Worm (Caenorhabditis elegans) whole organism, L4 larva: ENCODE results near the gene ttbk-8.2.
A peak's percentile ranks its signal among the peaks of the same experiment; 100 is the strongest.

Source experiments
- D1046.2 ChIP-seq: fragments of 200-800 bp; sonication (Bioruptor generic); IDR thresholded peaks from 2 replicates; pipeline ENCODE4 v1.3.6; 2022; ENCODE audit warnings: missing genetic modification characterization, missing compliant biosample characterization
- F37D6.2 ChIP-seq: sonication (generic microtip); optimal IDR thresholded peaks from 2 replicates; lab custom pipeline; 2016; ENCODE audit warnings: mild to moderate bottlenecking, missing genetic modification characterization, missing compliant biosample characterization
- F44E2.7 ChIP-seq: fragments of 200-800 bp; sonication (Bioruptor generic); IDR thresholded peaks from 2 replicates; pipeline ENCODE4 v2.1.2; 2022; ENCODE audit warnings: missing genetic modification characterization, missing compliant biosample characterization
- T26A8.4 ChIP-seq: fragments of 200-800 bp; sonication (Bioruptor generic); IDR thresholded peaks from 2 replicates; pipeline ENCODE4 v1.3.6; 2022; ENCODE audit warnings: missing genetic modification characterization, missing compliant biosample characterization
- Y5F2A.4 ChIP-seq: fragments of 200-800 bp; sonication (Bioruptor generic); optimal IDR thresholded peaks from 2 replicates; lab custom pipeline; 2018; ENCODE audit warnings: mild to moderate bottlenecking, missing genetic modification characterization, missing compliant biosample characterization
- ZK337.2 ChIP-seq: fragments of 200-800 bp; sonication (Bioruptor generic); IDR thresholded peaks from 2 replicates; pipeline ENCODE4 v1.3.6; 2022; ENCODE audit warnings: missing genetic modification reagents, missing genetic modification characterization, missing compliant biosample characterization
- aha-1 ChIP-seq: fragments of 150-350 bp; peaks from one replicate; lab custom pipeline; 2014; ENCODE audit warnings: missing biosample characterization, missing genetic modification characterization
- ceh-28 ChIP-seq: fragments of 150-350 bp; optimal IDR thresholded peaks from 2 replicates; lab custom pipeline; 2014; ENCODE audit warnings: missing biosample characterization, missing genetic modification reagents, missing genetic modification characterization
- ceh-32 ChIP-seq: sonication (generic microtip); optimal IDR thresholded peaks from 2 replicates; lab custom pipeline; 2016; ENCODE audit warnings: mild to moderate bottlenecking, missing genetic modification characterization, missing compliant biosample characterization; ENCODE audit not compliant: poor library complexity
- ceh-44 ChIP-seq: fragments of 200-800 bp; sonication (Bioruptor generic); IDR thresholded peaks from 2 replicates; pipeline ENCODE4 v1.3.6; 2022; ENCODE audit warnings: missing genetic modification reagents, missing genetic modification characterization, missing compliant biosample characterization
- daf-16 ChIP-seq, 3 experiments: sonication (generic microtip); optimal IDR thresholded peaks; 2 replicates each; lab custom pipeline; 2016 to 2017; ENCODE audit warnings: missing genetic modification characterization in 3 of 3, missing genetic modification reagents in 3 of 3, mild to moderate bottlenecking in 2 of 3, missing compliant biosample characterization in 2 of 3, missing biosample characterization in 1 of 3, moderate library complexity in 1 of 3
- daf-8 ChIP-seq: fragments of 200-800 bp; sonication (Bioruptor generic); IDR thresholded peaks from 2 replicates; pipeline ENCODE4 v1.3.6; 2022; ENCODE audit warnings: missing genetic modification characterization, missing compliant biosample characterization
- dmd-6 ChIP-seq: fragments of 200-800 bp; sonication (Bioruptor generic); IDR thresholded peaks from 2 replicates; pipeline ENCODE4 v1.3.6; 2022; ENCODE audit warnings: missing genetic modification reagents, missing genetic modification characterization, missing compliant biosample characterization
- dmd-8 ChIP-seq: fragments of 200-800 bp; sonication (Bioruptor generic); IDR thresholded peaks from 2 replicates; pipeline ENCODE4 v1.3.6; 2022; ENCODE audit warnings: missing genetic modification characterization, missing compliant biosample characterization
- dmd-9 ChIP-seq: fragments of 200-800 bp; sonication (Bioruptor generic); IDR thresholded peaks from 2 replicates; pipeline ENCODE4 v1.3.6; 2022; ENCODE audit warnings: missing genetic modification reagents, missing genetic modification characterization, missing compliant biosample characterization
- egl-27 ChIP-seq: sonication (generic microtip); optimal IDR thresholded peaks from 3 replicates; lab custom pipeline; 2017; ENCODE audit warnings: missing biosample characterization, missing genetic modification reagents, missing genetic modification characterization
- fkh-10 ChIP-seq: fragments of 150-350 bp; optimal IDR thresholded peaks from 2 replicates; lab custom pipeline; 2014; ENCODE audit warnings: missing biosample characterization, missing genetic modification reagents, missing genetic modification characterization
- gei-8 ChIP-seq: fragments of 200-800 bp; sonication (Bioruptor generic); optimal IDR thresholded peaks from 2 replicates; lab custom pipeline; 2018; ENCODE audit warnings: mild to moderate bottlenecking, missing genetic modification characterization, missing compliant biosample characterization
- hif-1 ChIP-seq, 2 experiments: sonication (generic microtip); optimal IDR thresholded peaks; 2 replicates each; lab custom pipeline; 2016 to 2017; ENCODE audit warnings: missing compliant biosample characterization in 2 of 2, missing genetic modification characterization in 2 of 2, missing genetic modification reagents in 2 of 2, missing genotype in 2 of 2, mild to moderate bottlenecking in 1 of 2
- hlh-11 ChIP-seq: fragments of 200-800 bp; sonication (Bioruptor generic); optimal IDR thresholded peaks from 2 replicates; lab custom pipeline; 2018; ENCODE audit warnings: mild to moderate bottlenecking, missing genetic modification characterization, missing compliant biosample characterization
- hmg-1.1 ChIP-seq: fragments of 200-800 bp; sonication (Bioruptor generic); IDR thresholded peaks from 2 replicates; pipeline ENCODE4 v1.3.6; 2022; ENCODE audit warnings: missing genetic modification reagents, missing genetic modification characterization, missing compliant biosample characterization
- lim-7 ChIP-seq: fragments of 200-800 bp; sonication (Bioruptor generic); IDR thresholded peaks from 2 replicates; pipeline ENCODE4 v1.3.6; 2022; ENCODE audit warnings: missing genetic modification characterization, missing compliant biosample characterization
- lin-13 ChIP-seq: fragments of 150-350 bp; optimal IDR thresholded peaks from 2 replicates; lab custom pipeline; 2014; ENCODE audit warnings: missing biosample characterization, missing genetic modification reagents, missing genetic modification characterization
- lin-29 ChIP-seq: fragments of 200-800 bp; sonication (Bioruptor generic); IDR thresholded peaks from 2 replicates; pipeline ENCODE4 v1.3.6; 2022; ENCODE audit warnings: missing genetic modification reagents, missing genetic modification characterization, missing compliant biosample characterization
- lir-3 ChIP-seq: sonication (generic microtip); optimal IDR thresholded peaks from 2 replicates; lab custom pipeline; 2016; ENCODE audit warnings: mild to moderate bottlenecking, missing genetic modification characterization, missing compliant biosample characterization
- madf-9 ChIP-seq: fragments of 200-800 bp; sonication (Bioruptor generic); conservative IDR thresholded peaks from 2 replicates; pipeline ENCODE4 v1.3.6; 2022; ENCODE audit warnings: missing genetic modification reagents, missing genetic modification characterization, missing compliant biosample characterization
- mxl-3 ChIP-seq: fragments of 200-800 bp; sonication (Bioruptor generic); optimal IDR thresholded peaks from 2 replicates; lab custom pipeline; 2018; ENCODE audit warnings: mild to moderate bottlenecking, missing genetic modification characterization, missing compliant biosample characterization
- nhr-102 ChIP-seq: sonication (generic microtip); optimal IDR thresholded peaks from 2 replicates; lab custom pipeline; 2016; ENCODE audit warnings: mild to moderate bottlenecking, missing genetic modification characterization, moderate library complexity, missing compliant biosample characterization
- nhr-11 ChIP-seq: fragments of 150-350 bp; optimal IDR thresholded peaks from 2 replicates; lab custom pipeline; 2014; ENCODE audit warnings: missing biosample characterization, missing genetic modification characterization
- nhr-111 ChIP-seq: fragments of 200-800 bp; sonication (Bioruptor generic); optimal IDR thresholded peaks from 2 replicates; lab custom pipeline; 2018; ENCODE audit warnings: mild to moderate bottlenecking, missing genetic modification characterization, missing compliant biosample characterization
- nhr-28 ChIP-seq: fragments of 150-350 bp; optimal IDR thresholded peaks from 2 replicates; lab custom pipeline; 2014; ENCODE audit warnings: missing biosample characterization, missing genetic modification characterization
- nhr-41 ChIP-seq: fragments of 200-800 bp; sonication (Bioruptor generic); IDR thresholded peaks from 2 replicates; pipeline ENCODE4 v1.3.6; 2022; ENCODE audit warnings: missing genetic modification reagents, missing genetic modification characterization, missing compliant biosample characterization
- nhr-42 ChIP-seq: fragments of 200-800 bp; sonication (Bioruptor generic); IDR thresholded peaks from 2 replicates; pipeline ENCODE4 v1.3.6; 2022; ENCODE audit warnings: missing genetic modification characterization, missing compliant biosample characterization
- nhr-48 ChIP-seq: sonication (generic microtip); optimal IDR thresholded peaks from 2 replicates; lab custom pipeline; 2016; ENCODE audit warnings: mild to moderate bottlenecking, missing genetic modification characterization, missing compliant biosample characterization
- nhr-6 ChIP-seq: fragments of 150-350 bp; optimal IDR thresholded peaks from 2 replicates; lab custom pipeline; 2014; ENCODE audit warnings: missing biosample characterization, missing genetic modification characterization
- nhr-76 ChIP-seq: fragments of 150-350 bp; optimal IDR thresholded peaks from 2 replicates; lab custom pipeline; 2014; ENCODE audit warnings: missing biosample characterization, missing genetic modification characterization
- pha-4 ChIP-seq, 2 experiments: fragments of 150-350 bp in 1 of 2; fragments of 200-800 bp in 1 of 2; sonication (Bioruptor generic) in 1 of 2; IDR thresholded peaks in 1 of 2; optimal IDR thresholded peaks in 1 of 2; 2 replicates each; pipeline versions ENCODE4 v1.3.6 to Lab custom; 2014 to 2022; ENCODE audit warnings: missing genetic modification characterization in 2 of 2, missing genetic modification reagents in 2 of 2, missing biosample characterization in 1 of 2, missing compliant biosample characterization in 1 of 2
- php-3 ChIP-seq: fragments of 200-800 bp; sonication (Bioruptor generic); IDR thresholded peaks from 2 replicates; pipeline ENCODE4 v1.3.6; 2022; ENCODE audit warnings: missing genetic modification reagents, missing genetic modification characterization, missing compliant biosample characterization
- rbr-2 ChIP-seq: sonication (generic microtip); optimal IDR thresholded peaks from 2 replicates; lab custom pipeline; 2016; ENCODE audit warnings: missing genotype, missing genetic modification characterization, missing compliant biosample characterization
- skn-1 ChIP-seq: fragments of 150-350 bp; optimal IDR thresholded peaks from 2 replicates; lab custom pipeline; 2014; ENCODE audit warnings: missing biosample characterization, missing genetic modification characterization
- snpc-4 ChIP-seq: fragments of 150-350 bp; optimal IDR thresholded peaks from 2 replicates; lab custom pipeline; 2014; ENCODE audit warnings: missing biosample characterization, missing genetic modification characterization
- unc-39 ChIP-seq: sonication (generic microtip); optimal IDR thresholded peaks from 2 replicates; lab custom pipeline; 2017; ENCODE audit warnings: missing biosample characterization, missing genetic modification characterization
- unc-62 ChIP-seq, 3 experiments: fragments of 150-350 bp in 1 of 3; sonication (generic microtip); optimal IDR thresholded peaks in 2 of 3; peaks in 1 of 3; 1 replicate in 1 of 3; 2 replicates in 2 of 3; lab custom pipeline; 2014 to 2017; ENCODE audit warnings: missing biosample characterization in 3 of 3, missing genetic modification characterization in 3 of 3, missing genetic modification reagents in 3 of 3, missing genotype in 1 of 3
- zip-11 ChIP-seq: fragments of 200-800 bp; sonication (Bioruptor generic); IDR thresholded peaks from 2 replicates; pipeline ENCODE4 v1.3.6; 2022; ENCODE audit warnings: missing genetic modification characterization, missing compliant biosample characterization
- ztf-7 ChIP-seq: fragments of 150-350 bp; optimal IDR thresholded peaks from 2 replicates; lab custom pipeline; 2014; ENCODE audit warnings: missing biosample characterization, missing genetic modification characterization

Gene ttbk-8.2

DNA sequence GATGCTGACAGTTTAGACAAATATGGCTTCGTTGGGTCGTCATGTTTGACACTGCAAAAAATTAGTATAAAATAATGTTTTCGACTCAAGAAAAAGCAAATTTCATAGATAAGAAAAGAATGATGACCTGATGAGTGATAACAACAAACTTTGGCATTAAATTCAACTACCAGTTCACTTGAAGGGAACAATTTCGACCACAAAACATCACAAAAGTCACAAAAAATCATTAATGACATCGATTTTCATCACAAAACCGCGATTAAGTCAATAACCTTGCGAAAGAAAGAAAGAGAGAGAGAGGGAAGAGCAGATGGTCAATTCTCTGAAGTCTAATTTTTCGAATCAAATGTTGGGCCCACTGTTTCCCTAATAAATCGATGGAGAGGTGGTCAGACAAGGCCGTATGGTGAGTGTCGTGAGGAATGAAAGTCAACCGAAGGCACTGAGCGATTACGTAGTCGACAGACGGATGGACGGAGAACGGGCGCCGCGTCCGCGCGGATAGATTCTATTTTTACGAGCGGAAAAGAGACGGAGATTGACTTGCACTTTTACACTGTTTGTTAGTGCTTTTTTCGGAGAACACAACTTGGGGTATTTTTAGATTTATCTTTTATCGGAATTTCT is 32.8 kb downstream of the ttbk-8.2 start, which contains the start of gene bec-1:
Gene bec-1 (minus strand): TSS at position 51 of the 630 bp plus-strand sequence.
- TF ChIP-seq zip-11 (GFP tag; lab: Robert Waterston, UW) = no peak
- TF ChIP-seq mxl-3 (GFP tag; lab: Kevin White, UChicago) = peak; percentile 40
- TF ChIP-seq daf-16 (GFP tag; optimal IDR thresholded peaks at IDR 0.05; lab: Kevin White, UChicago) = no peak
- TF ChIP-seq daf-16 (tag; optimal IDR thresholded peaks at IDR 0.05; lab: Kevin White, UChicago) = peak; percentile 10
- TF ChIP-seq T26A8.4 (GFP tag; lab: Robert Waterston, UW) = no peak; the same call in 1 of the 2 replicates
- TF ChIP-seq hlh-11 (tag; lab: Kevin White, UChicago) = peak; percentile 31
- TF ChIP-seq snpc-4 (tag; lab: Kevin White, UChicago) = no peak
- TF ChIP-seq hmg-1.1 (GFP tag; lab: Robert Waterston, UW) = 0 out of 2 replicates have a peak, but pooled peaks have one; percentile 10
- TF ChIP-seq php-3 (GFP tag; lab: Robert Waterston, UW) = no peak
- TF ChIP-seq nhr-28 (tag; lab: Kevin White, UChicago) = peak; percentile 8
- TF ChIP-seq Y5F2A.4 = no peak
- peak in 1 of 2 experiments; percentile 28 for TF ChIP-seq unc-62 (GFP tag; optimal IDR thresholded peaks at IDR 0.05 in 1 of 2; lab: Kevin White, UChicago)
- TF ChIP-seq unc-62 (tag; optimal IDR thresholded peaks at IDR 0.05; lab: Kevin White, UChicago) = no peak
- TF ChIP-seq egl-27 (tag; lab: Kevin White, UChicago) = no peak
- TF ChIP-seq aha-1 (tag; lab: Kevin White, UChicago) = peak; percentile 19
- TF ChIP-seq ceh-44 (GFP tag; lab: Robert Waterston, UW) = no peak
- TF ChIP-seq madf-9 (GFP tag; lab: Robert Waterston, UW) = 0 out of 2 replicates have a peak, but pooled peaks have one; percentile 9
- TF ChIP-seq dmd-6 (GFP tag; lab: Robert Waterston, UW) = 0 out of 2 replicates have a peak, but pooled peaks have one; percentile 21
- TF ChIP-seq, all 104 proteins: peak for 9

- TF ChIP-seq lir-3 (no peak), ZK337.2 (GFP tag; lab: Robert Waterston, UW) (no peak), gei-8 (GFP tag; lab: Kevin White, UChicago) (no peak), mxl-3 (GFP tag; lab: Kevin White, UChicago) (no peak), lim-7 (GFP tag; lab: Robert Waterston, UW) (no peak; the same call in 1 of the 2 replicates), pha-4 (GFP tag; IDR thresholded peaks at IDR 0.05; lab: Robert Waterston, UW) (no peak), pha-4 (tag; optimal IDR thresholded peaks at IDR 0.05; lab: Kevin White, UChicago) (no peak), unc-39 (tag; lab: Kevin White, UChicago) (no peak), aha-1 (tag; lab: Kevin White, UChicago) (peak; percentile 97), lin-13 (peak; percentile 67), zip-11 (GFP tag; lab: Robert Waterston, UW) (no peak), nhr-102 (tag; lab: Kevin White, UChicago) (no peak), daf-8 (GFP tag; lab: Robert Waterston, UW) (no peak), fkh-10 (GFP tag; lab: Kevin White, UChicago) (no peak), nhr-48 (tag; lab: Kevin White, UChicago) (peak; percentile 9), dmd-9 (GFP tag; lab: Robert Waterston, UW) (no peak), nhr-41 (no peak), hif-1 (tag; optimal IDR thresholded peaks at IDR 0.05; lab: Kevin White, UChicago) (peak in 1 of 2 experiments; percentile 58), nhr-11 (tag; lab: Kevin White, UChicago) (peak; percentile 69), ceh-32 (tag; lab: Kevin White, UChicago) (no peak), nhr-28 (tag; lab: Kevin White, UChicago) (peak; percentile 74), Y5F2A.4 (no peak), rbr-2 (tag; lab: Kevin White, UChicago) (no peak), nhr-42 (GFP tag; lab: Robert Waterston, UW) (no peak), lin-29 (GFP tag; lab: Robert Waterston, UW) (no peak), madf-9 (GFP tag; lab: Robert Waterston, UW) (no peak), nhr-6 (tag; lab: Kevin White, UChicago) (peak; percentile 43), ceh-28 (no peak), dmd-8 (GFP tag; lab: Robert Waterston, UW) (no peak), nhr-111 (GFP tag; lab: Kevin White, UChicago) (no peak), snpc-4 (tag; lab: Kevin White, UChicago) (no peak), F44E2.7 (no peak), F37D6.2 (no peak), D1046.2 (no peak), skn-1 (no peak), ztf-7 (no peak), nhr-76 (tag; lab: Kevin White, UChicago) (no peak)
Measured at ce11 chrIV:5665353-5665918, 33.7 kb downstream of the ttbk-8.2 start.
